Fruit fly (Drosophila melanogaster) whole organism, embryonic: Measurements from ENCODE around the gene CG15332.
A peak's percentile ranks its signal among the peaks of the same experiment; 100 is the strongest.

Source experiments
- Aef1 ChIP-seq: fragments of 200-800 bp; sonication (Bioruptor generic); IDR thresholded peaks from 3 replicates; pipeline ENCODE4 v1.3.6; 2022; ENCODE audit warnings: missing biosample characterization, missing genetic modification characterization
- B-H2 ChIP-seq: fragments of 200-800 bp; sonication (Bioruptor generic); optimal IDR thresholded peaks from 2 replicates; lab custom pipeline; 2018; ENCODE audit warnings: missing biosample characterization, mild to moderate bottlenecking, missing genetic modification characterization
- CG1024 ChIP-seq: fragments of 200-800 bp; sonication (Bioruptor generic); IDR thresholded peaks from 2 replicates; pipeline ENCODE4 v1.3.6; 2022; ENCODE audit warnings: missing biosample characterization, missing genetic modification characterization
- CG10366 ChIP-seq: fragments of 200-800 bp; sonication (Bioruptor generic); IDR thresholded peaks from 2 replicates; pipeline ENCODE4 v1.3.6; 2022; ENCODE audit warnings: missing biosample characterization, missing genetic modification characterization
- CG11456 ChIP-seq: fragments of 200-800 bp; sonication (Bioruptor generic); IDR thresholded peaks from 3 replicates; pipeline ENCODE4 v1.3.6; 2022; ENCODE audit warnings: missing biosample characterization, missing genetic modification characterization
- CG1832 ChIP-seq: fragments of 200-800 bp; sonication (Bioruptor generic); optimal IDR thresholded peaks from 2 replicates; lab custom pipeline; 2017; ENCODE audit warnings: missing biosample characterization, mild to moderate bottlenecking, missing genetic modification characterization, inconsistent platforms
- CG18619 ChIP-seq: fragments of 200-800 bp; sonication (Bioruptor generic); optimal IDR thresholded peaks from 3 replicates; lab custom pipeline; 2017; ENCODE audit warnings: missing biosample characterization, mild to moderate bottlenecking, missing genetic modification characterization
- CG30403 ChIP-seq: fragments of 200-800 bp; sonication (Bioruptor generic); optimal IDR thresholded peaks from 3 replicates; lab custom pipeline; 2016; ENCODE audit warnings: missing biosample characterization, missing genetic modification characterization
- CG31365 ChIP-seq: fragments of 200-800 bp; sonication (Bioruptor generic); optimal IDR thresholded peaks from 2 replicates; lab custom pipeline; 2018; ENCODE audit warnings: missing biosample characterization, mild to moderate bottlenecking, missing genetic modification characterization
- CG32767 ChIP-seq: fragments of 200-800 bp; sonication (Bioruptor generic); IDR thresholded peaks from 2 replicates; pipeline ENCODE4 v1.3.6; 2022; ENCODE audit warnings: missing biosample characterization, missing genetic modification characterization
- CG32772 ChIP-seq: fragments of 200-800 bp; sonication (Bioruptor generic); IDR thresholded peaks from 2 replicates; pipeline ENCODE4 v1.3.6; 2022; ENCODE audit warnings: missing biosample characterization, missing genetic modification characterization
- CG34376 ChIP-seq: fragments of 200-800 bp; sonication (Bioruptor generic); optimal IDR thresholded peaks from 2 replicates; lab custom pipeline; 2018; ENCODE audit warnings: missing biosample characterization, mild to moderate bottlenecking, missing genetic modification characterization
- CG3995 ChIP-seq: fragments of 200-800 bp; sonication (Bioruptor generic); optimal IDR thresholded peaks from 3 replicates; lab custom pipeline; 2016; ENCODE audit warnings: missing biosample characterization, missing genetic modification characterization
- CG4404 ChIP-seq: fragments of 200-800 bp; sonication (Bioruptor generic); IDR thresholded peaks from 2 replicates; pipeline ENCODE4 v1.3.6; 2022; ENCODE audit warnings: missing biosample characterization, missing genetic modification characterization
- CG5245 ChIP-seq: fragments of 200-800 bp; sonication (Bioruptor generic); optimal IDR thresholded peaks from 3 replicates; lab custom pipeline; 2016; ENCODE audit warnings: missing biosample characterization, missing genetic modification characterization
- CG6272 ChIP-seq: fragments of 200-800 bp; sonication (Bioruptor generic); IDR thresholded peaks from 2 replicates; pipeline ENCODE4 v1.3.6; 2022; ENCODE audit warnings: missing biosample characterization, missing genetic modification characterization
- CG7786 ChIP-seq: fragments of 200-800 bp; sonication (Bioruptor generic); optimal IDR thresholded peaks from 2 replicates; lab custom pipeline; 2016; ENCODE audit warnings: missing biosample characterization, missing genetic modification characterization
- CG8924 ChIP-seq: fragments of 200-800 bp; optimal IDR thresholded peaks from 3 replicates; lab custom pipeline; 2019; ENCODE audit warnings: missing biosample characterization, mild to moderate bottlenecking, missing genetic modification characterization, moderate library complexity
- CG9727 ChIP-seq: fragments of 200-800 bp; sonication (Bioruptor generic); optimal IDR thresholded peaks from 3 replicates; lab custom pipeline; 2017; ENCODE audit warnings: missing biosample characterization, mild to moderate bottlenecking, missing genetic modification characterization
- CG9932 ChIP-seq: fragments of 200-800 bp; sonication (Bioruptor generic); IDR thresholded peaks from 2 replicates; pipeline ENCODE4 v1.3.6; 2022; ENCODE audit warnings: missing biosample characterization, missing genetic modification characterization
- CHES-1-like ChIP-seq: fragments of 200-800 bp; sonication (Bioruptor generic); optimal IDR thresholded peaks from 2 replicates; lab custom pipeline; 2016; ENCODE audit warnings: missing biosample characterization, missing genetic modification characterization
- CTCF ChIP-seq: fragments of 200-800 bp; sonication (Bioruptor generic); optimal IDR thresholded peaks from 2 replicates; lab custom pipeline; 2017; ENCODE audit warnings: missing biosample characterization, mild to moderate bottlenecking, missing genetic modification characterization, moderate library complexity
- Camta ChIP-seq: fragments of 200-800 bp; sonication (Bioruptor generic); optimal IDR thresholded peaks from 2 replicates; lab custom pipeline; 2016; ENCODE audit warnings: missing biosample characterization, missing genetic modification characterization
- Dek ChIP-seq: fragments of 200-800 bp; sonication (Bioruptor generic); optimal IDR thresholded peaks from 3 replicates; lab custom pipeline; 2019; ENCODE audit warnings: missing biosample characterization, mild to moderate bottlenecking, missing genetic modification characterization, moderate library complexity
- Drgx ChIP-seq: fragments of 200-800 bp; sonication (Bioruptor generic); IDR thresholded peaks from 2 replicates; pipeline ENCODE4 v1.3.6; 2022; ENCODE audit warnings: missing biosample characterization, missing genetic modification characterization
- H2.0 ChIP-seq: fragments of 200-800 bp; sonication (Bioruptor generic); IDR thresholded peaks from 2 replicates; pipeline ENCODE4 v1.3.6; 2022; ENCODE audit warnings: missing biosample characterization, missing genetic modification characterization
- HLHmδ ChIP-seq: fragments of 200-800 bp; sonication (Bioruptor generic); optimal IDR thresholded peaks from 2 replicates; lab custom pipeline; 2018; ENCODE audit warnings: missing biosample characterization, mild to moderate bottlenecking, missing genetic modification characterization, moderate library complexity
- Hmr ChIP-seq: fragments of 200-800 bp; sonication (Bioruptor generic); optimal IDR thresholded peaks from 3 replicates; lab custom pipeline; 2017; ENCODE audit warnings: mild to moderate bottlenecking, missing biosample characterization, missing genetic modification reagents, missing genetic modification characterization
- MTF-1 ChIP-seq: fragments of 200-800 bp; sonication (Bioruptor generic); optimal IDR thresholded peaks from 2 replicates; lab custom pipeline; 2018; ENCODE audit warnings: missing biosample characterization, mild to moderate bottlenecking, missing genetic modification characterization, borderline replicate concordance
- Max ChIP-seq: fragments of 200-800 bp; sonication (Bioruptor generic); optimal IDR thresholded peaks from 2 replicates; lab custom pipeline; 2016; ENCODE audit warnings: missing biosample characterization, mild to moderate bottlenecking, missing genetic modification characterization
- Nf-YC ChIP-seq: fragments of 200-800 bp; optimal IDR thresholded peaks from 3 replicates; lab custom pipeline; 2019; ENCODE audit warnings: missing biosample characterization, mild to moderate bottlenecking, missing genetic modification characterization, moderate library complexity
- NfI ChIP-seq: fragments of 200-800 bp; sonication (Bioruptor generic); optimal IDR thresholded peaks from 3 replicates; lab custom pipeline; 2018; ENCODE audit warnings: missing biosample characterization, mild to moderate bottlenecking, missing genetic modification characterization, moderate library complexity
- Sin3A ChIP-seq: fragments of >200 bp; optimal IDR thresholded peaks from 2 replicates; lab custom pipeline; 2018
- Sox102F ChIP-seq: fragments of 200-800 bp; sonication (Bioruptor generic); optimal IDR thresholded peaks from 2 replicates; lab custom pipeline; 2018; ENCODE audit warnings: missing biosample characterization, mild to moderate bottlenecking, missing genetic modification characterization, moderate library complexity
- Xrp1 ChIP-seq: fragments of 200-800 bp; sonication (Bioruptor generic); IDR thresholded peaks from 2 replicates; pipeline ENCODE4 v1.3.6; 2022; ENCODE audit warnings: missing biosample characterization, missing genetic modification characterization
- al ChIP-seq: fragments of 200-800 bp; sonication (Bioruptor generic); IDR thresholded peaks from 2 replicates; pipeline ENCODE4 v1.3.6; 2022; ENCODE audit warnings: missing biosample characterization, missing genetic modification characterization
- ap ChIP-seq: fragments of 200-800 bp; sonication (Bioruptor generic); IDR thresholded peaks from 2 replicates; pipeline ENCODE4 v1.3.6; 2022; ENCODE audit warnings: missing biosample characterization, missing genetic modification characterization
- croc ChIP-seq: fragments of 200-800 bp; sonication (Bioruptor generic); conservative IDR thresholded peaks from 3 replicates; pipeline ENCODE4 v1.3.6; 2022; ENCODE audit warnings: missing biosample characterization, missing genetic modification characterization
- da ChIP-seq: fragments of 200-800 bp; sonication (Bioruptor generic); optimal IDR thresholded peaks from 2 replicates; lab custom pipeline; 2016; ENCODE audit warnings: missing biosample characterization, missing genetic modification characterization
- hb ChIP-seq: fragments of 200-800 bp; sonication (Bioruptor generic); IDR thresholded peaks from 3 replicates; pipeline ENCODE4 v1.3.6; 2022; ENCODE audit warnings: missing biosample characterization, missing genetic modification characterization; ENCODE audit not compliant: partially characterized antibody
- kni ChIP-seq: fragments of 200-800 bp; sonication (Bioruptor generic); optimal IDR thresholded peaks from 3 replicates; lab custom pipeline; 2017; ENCODE audit warnings: mild to moderate bottlenecking, missing biosample characterization, missing genetic modification reagents, missing genetic modification characterization
- lilli ChIP-seq: fragments of 200-800 bp; sonication (Bioruptor generic); optimal IDR thresholded peaks from 3 replicates; lab custom pipeline; 2016; ENCODE audit warnings: missing biosample characterization, missing genetic modification characterization
- onecut ChIP-seq: fragments of 200-800 bp; sonication (Bioruptor generic); IDR thresholded peaks from 2 replicates; pipeline ENCODE4 v1.3.6; 2022; ENCODE audit warnings: missing biosample characterization, missing genetic modification characterization
- pan ChIP-seq, 4 experiments: fragments of >200 bp in 3 of 4; fragments of 200-800 bp in 1 of 4; sonication (Bioruptor generic) in 1 of 4; optimal IDR thresholded peaks in 3 of 4; IDR thresholded peaks in 1 of 4; 2 replicates each; pipeline versions ENCODE4 v1.3.6 to Lab custom; 2017 to 2022; ENCODE audit warnings: missing biosample characterization in 2 of 4, missing genetic modification characterization in 2 of 4, mixed read lengths in 1 of 4
- prd ChIP-seq, 3 experiments: fragments of >200 bp in 2 of 3; fragments of 200-800 bp in 1 of 3; sonication (Bioruptor generic) in 1 of 3; optimal IDR thresholded peaks in 2 of 3; IDR thresholded peaks in 1 of 3; 2 replicates in 2 of 3; 3 replicates in 1 of 3; pipeline versions ENCODE4 v1.3.6 to Lab custom; 2017 to 2022; ENCODE audit warnings: missing biosample characterization in 1 of 3, missing genetic modification characterization in 1 of 3
- pum ChIP-seq: fragments of 200-800 bp; sonication (Bioruptor generic); optimal IDR thresholded peaks from 2 replicates; lab custom pipeline; 2016; ENCODE audit warnings: missing biosample characterization, missing genetic modification characterization
- pzg ChIP-seq: fragments of 200-800 bp; sonication (Bioruptor generic); optimal IDR thresholded peaks from 3 replicates; lab custom pipeline; 2018; ENCODE audit warnings: missing biosample characterization, mild to moderate bottlenecking, missing genetic modification characterization, moderate library complexity
- repo ChIP-seq: fragments of 200-800 bp; sonication (Bioruptor generic); optimal IDR thresholded peaks from 2 replicates; lab custom pipeline; 2016; ENCODE audit warnings: missing biosample characterization, missing genetic modification characterization
- sima ChIP-seq: fragments of 200-800 bp; sonication (Bioruptor generic); optimal IDR thresholded peaks from 2 replicates; lab custom pipeline; 2016; ENCODE audit warnings: missing biosample characterization, missing genetic modification characterization
- trem ChIP-seq: fragments of 200-800 bp; optimal IDR thresholded peaks from 3 replicates; lab custom pipeline; 2019; ENCODE audit warnings: missing biosample characterization, mild to moderate bottlenecking, missing genetic modification characterization, moderate library complexity
- trh ChIP-seq: fragments of 200-800 bp; sonication (Bioruptor generic); optimal IDR thresholded peaks from 2 replicates; lab custom pipeline; 2016; ENCODE audit warnings: missing biosample characterization, missing genetic modification characterization
- zen2 ChIP-seq: fragments of 200-800 bp; sonication (Bioruptor generic); IDR thresholded peaks from 3 replicates; pipeline ENCODE4 v1.3.6; 2022; ENCODE audit warnings: missing biosample characterization, missing genetic modification characterization; ENCODE audit not compliant: partially characterized antibody

Gene CG15332

DNA sequence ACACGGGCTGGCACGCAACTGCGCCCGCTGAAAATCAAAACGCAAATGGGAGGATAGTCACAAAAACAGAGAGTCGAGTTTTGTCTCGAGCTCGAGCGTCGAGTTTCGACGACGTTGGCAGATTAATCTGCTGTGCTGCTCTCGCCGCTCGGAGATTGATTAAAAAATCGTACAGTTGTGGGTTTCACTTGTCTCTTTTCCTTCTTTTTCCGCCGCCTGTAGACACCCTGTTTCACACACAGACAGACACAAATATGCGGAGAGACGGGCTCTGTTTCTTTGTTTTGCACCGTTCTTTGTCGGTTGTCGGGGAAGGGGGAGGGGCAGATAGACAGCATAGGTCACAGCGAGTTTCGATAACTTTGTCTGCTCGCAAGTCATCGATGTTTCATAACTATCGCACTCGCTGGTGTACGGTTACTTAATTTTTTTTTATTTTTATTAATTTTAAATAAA, 8.9 kb downstream of the CG15332 start, which contains the start of gene orion (continued):
- TF ChIP-seq CG1832 (GFP tag; lab: Kevin White, UChicago) (no peak), CG3995 (GFP tag; lab: Kevin White, UChicago) (peak; percentile 49), trh (GFP tag; lab: Kevin White, UChicago) (no peak), kni (GFP tag; lab: Kevin White, UChicago) (peak; percentile 52), CG1024 (GFP tag; lab: Robert Waterston, UW) (no peak), croc (GFP tag; lab: Robert Waterston, UW) (no peak), CG7786 (GFP tag; lab: Kevin White, UChicago) (no peak), CG11456 (no peak), CG6272 (GFP tag; lab: Robert Waterston, UW) (no peak), Sin3A (lab: Kevin White, UChicago) (no peak), repo (GFP tag; lab: Kevin White, UChicago) (no peak), CG30403 (GFP tag; lab: Kevin White, UChicago) (no peak), onecut (GFP tag; lab: Robert Waterston, UW) (peak; percentile 45), CG34376 (GFP tag; lab: Kevin White, UChicago) (peak; percentile 60), NfI (GFP tag; lab: Kevin White, UChicago) (no peak), Dek (no peak), CG32772 (GFP tag; lab: Robert Waterston, UW) (no peak), Drgx (GFP tag; lab: Robert Waterston, UW) (peak; percentile 79), CHES-1-like (GFP tag; lab: Kevin White, UChicago) (no peak), CG9727 (GFP tag; lab: Kevin White, UChicago) (no peak), CG18619 (GFP tag; lab: Kevin White, UChicago) (no peak), Camta (GFP tag; lab: Kevin White, UChicago) (no peak), pan (optimal IDR thresholded peaks at IDR 0.05; lab: Kevin White, UChicago) (no peak), pan (GFP tag; optimal IDR thresholded peaks at IDR 0.05 in 1 of 2, IDR thresholded peaks at IDR 0.05 in 1 of 2) (no peak), pzg (peak; percentile 32), CG4404 (GFP tag; lab: Robert Waterston, UW) (no peak), lilli (GFP tag; lab: Kevin White, UChicago) (peak; percentile 42), MTF-1 (GFP tag; lab: Kevin White, UChicago) (no peak), CG10366 (GFP tag; lab: Robert Waterston, UW) (peak; percentile 92), pum (GFP tag; lab: Kevin White, UChicago) (no peak), B-H2 (GFP tag; lab: Kevin White, UChicago) (peak; percentile 3), ap (GFP tag; lab: Robert Waterston, UW) (no peak), zen2 (GFP tag; lab: Robert Waterston, UW) (peak; percentile 55; the same call in 1 of the 3 replicates), Max (no peak), prd (optimal IDR thresholded peaks at IDR 0.05; lab: Kevin White, UChicago) (no peak), prd (GFP tag; IDR thresholded peaks at IDR 0.05; lab: Robert Waterston, UW) (peak; percentile 20; the same call in 1 of the 3 replicates), Xrp1 (GFP tag; lab: Robert Waterston, UW) (peak; percentile 45; the same call in 1 of the 2 replicates), sima (GFP tag; lab: Kevin White, UChicago) (no peak), Hmr (GFP tag; lab: Kevin White, UChicago) (no peak), da (GFP tag; lab: Kevin White, UChicago) (no peak), Sox102F (GFP tag; lab: Kevin White, UChicago) (no peak), CG5245 (no peak), Nf-YC (no peak), Aef1 (no peak), CG8924 (tag; lab: Kevin White, UChicago) (peak; percentile 41), al (GFP tag; lab: Robert Waterston, UW) (no peak), trem (peak; percentile 2), HLHmδ (GFP tag; lab: Kevin White, UChicago) (no peak), CTCF (no peak), H2.0 (no peak), CG31365 (tag; lab: Kevin White, UChicago) (no peak), CG9932 (peak; percentile 58), hb (GFP tag; lab: Robert Waterston, UW) (peak; percentile 64; the same call in 2 of the 3 replicates), CG32767 (GFP tag; lab: Robert Waterston, UW) (no peak)
